Worm (Caenorhabditis elegans) whole organism, L4/young adult: ENCODE data around the gene F58B3.4.

Source experiments
- dao-5 ChIP-seq: sonication (generic microtip); optimal IDR thresholded peaks from 2 replicates; lab custom pipeline; 2016; ENCODE audit warnings: missing genotype, missing genetic modification characterization, moderate library complexity, missing compliant biosample characterization
- him-1 ChIP-seq: sonication (generic microtip); optimal IDR thresholded peaks from 2 replicates; lab custom pipeline; 2016; ENCODE audit warnings: missing genotype, missing genetic modification reagents, missing genetic modification characterization, missing compliant biosample characterization

- TF ChIP-seq dao-5 (tag; lab: Kevin White, UChicago), result no peak
- no peak for TF ChIP-seq him-1 (tag; lab: Kevin White, UChicago)
Observed at ce11 chrIV:11645354-11645753, 13.7 kb upstream of the F58B3.4 start.
